ENCODE assay signal across 4 fruit fly cellular contexts in the genomic region with DNA sequence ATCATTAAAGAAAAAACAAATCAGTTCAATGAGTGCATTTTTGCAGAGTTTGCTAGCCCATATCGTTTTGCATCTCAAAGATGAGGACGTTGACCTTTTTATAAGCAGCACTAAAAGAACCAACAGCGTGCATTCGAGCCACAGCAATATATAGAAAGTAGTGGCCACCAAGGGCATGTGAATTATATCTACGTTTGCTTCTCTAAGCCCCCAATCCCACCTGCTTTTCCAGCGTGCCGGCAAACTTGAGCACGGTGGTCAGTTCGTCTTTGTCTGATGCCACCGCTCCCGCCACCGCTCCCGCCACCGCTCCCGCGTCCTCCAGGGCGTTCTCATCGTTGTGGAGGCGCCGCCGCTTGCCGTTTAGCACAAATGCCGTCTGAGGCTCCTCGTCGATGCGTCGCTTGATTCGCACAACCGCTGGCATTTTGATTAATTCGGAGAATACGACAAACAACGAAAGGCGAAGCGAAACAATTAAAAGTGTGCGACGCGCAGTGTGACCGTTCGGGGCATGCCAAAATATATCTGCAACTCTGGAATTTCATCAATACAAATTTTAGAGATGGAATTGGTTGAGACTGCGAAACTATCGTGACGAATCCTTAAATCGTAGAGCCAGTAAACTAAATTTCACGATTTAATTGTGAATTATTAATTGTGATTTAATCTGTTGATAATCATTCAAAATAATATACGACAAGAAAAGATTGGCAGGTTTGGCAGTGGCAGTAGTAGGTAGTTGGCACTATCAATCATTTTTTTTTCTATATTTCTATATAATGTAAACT.
A peak's percentile ranks its signal among the peaks of the same experiment; 100 is the strongest.
TF ChIP-seq lines count a peak whose summit lies in the region.

No protein-coding gene starts in this region.

TF ChIP-seq in whole organism, embryonic, 481 proteins besides CTCF, POLR2A, EP300 and RAD21 (continued from another document and continues in another):
- TF ChIP-seq CG13287 (GFP tag; IDR thresholded peaks at IDR 0.05; lab: Robert Waterston, UW; ENCODE audit: partially characterized antibody): peak; percentile 87
- no peak for TF ChIP-seq Mrtf (GFP tag; IDR thresholded peaks at IDR 0.05; lab: Robert Waterston, UW)
- peak; percentile 40 for TF ChIP-seq CG8388 (GFP tag; optimal IDR thresholded peaks at IDR 0.05; lab: Kevin White, UChicago)
- TF ChIP-seq Spps (tag; optimal IDR thresholded peaks at IDR 0.05; lab: Kevin White, UChicago): no peak
- TF ChIP-seq Rfx (GFP tag; IDR thresholded peaks at IDR 0.05; lab: Robert Waterston, UW): peak; percentile 70
- peak; percentile 55 for TF ChIP-seq Myb (GFP tag; optimal IDR thresholded peaks at IDR 0.05; lab: Kevin White, UChicago)
- TF ChIP-seq CG2116 (GFP tag; optimal IDR thresholded peaks at IDR 0.05; lab: Kevin White, UChicago): peak; percentile 92
- 0 out of 2 replicates have a peak, but pooled peaks have one; percentile 51 for TF ChIP-seq onecut (GFP tag; IDR thresholded peaks at IDR 0.05; lab: Robert Waterston, UW)
- no peak for TF ChIP-seq CG10654 (GFP tag; optimal IDR thresholded peaks at IDR 0.05; lab: Kevin White, UChicago)
- TF ChIP-seq Gsc (GFP tag; IDR thresholded peaks at IDR 0.05; lab: Robert Waterston, UW): no peak
- TF ChIP-seq pnt (GFP tag; optimal IDR thresholded peaks at IDR 0.05; lab: Kevin White, UChicago): peak; percentile 47
- TF ChIP-seq tgo (GFP tag; IDR thresholded peaks at IDR 0.05; lab: Robert Waterston, UW): no peak
- TF ChIP-seq jing (GFP tag; optimal IDR thresholded peaks at IDR 0.05; lab: Kevin White, UChicago): no peak
- TF ChIP-seq Scr (GFP tag; IDR thresholded peaks at IDR 0.05; lab: Robert Waterston, UW; ENCODE audit: partially characterized antibody): peak; percentile 87
- TF ChIP-seq CG8765 (GFP tag; IDR thresholded peaks at IDR 0.05; lab: Robert Waterston, UW): no peak
- TF ChIP-seq CG4707 (GFP tag; optimal IDR thresholded peaks at IDR 0.05; lab: Kevin White, UChicago): no peak
- peak; percentile 47 for TF ChIP-seq CG18619 (GFP tag; optimal IDR thresholded peaks at IDR 0.05; lab: Kevin White, UChicago)
- no peak for TF ChIP-seq cg (GFP tag; optimal IDR thresholded peaks at IDR 0.05; lab: Kevin White, UChicago)
- no peak for TF ChIP-seq sqz (GFP tag; optimal IDR thresholded peaks at IDR 0.05; lab: Kevin White, UChicago)
- TF ChIP-seq mirr (GFP tag; optimal IDR thresholded peaks at IDR 0.05; lab: Kevin White, UChicago): no peak
- peak; percentile 33 for TF ChIP-seq dmrt11E (tag; optimal IDR thresholded peaks at IDR 0.05; lab: Kevin White, UChicago)
- peak; percentile 30 for TF ChIP-seq CG15601 (tag; optimal IDR thresholded peaks at IDR 0.05; lab: Kevin White, UChicago)
- no peak for TF ChIP-seq CG10462 (GFP tag; optimal IDR thresholded peaks at IDR 0.05; lab: Kevin White, UChicago)
- TF ChIP-seq Antp (GFP tag; optimal IDR thresholded peaks at IDR 0.05; lab: Kevin White, UChicago): peak; percentile 37
- TF ChIP-seq CG3847 (GFP tag; IDR thresholded peaks at IDR 0.05; lab: Robert Waterston, UW): peak; percentile 64
- TF ChIP-seq Asciz (GFP tag; optimal IDR thresholded peaks at IDR 0.05; lab: Kevin White, UChicago): no peak
- no peak for TF ChIP-seq tap (tag; optimal IDR thresholded peaks at IDR 0.05; lab: Kevin White, UChicago)
- TF ChIP-seq danr (GFP tag; IDR thresholded peaks at IDR 0.05; lab: Robert Waterston, UW): no peak
- no peak for TF ChIP-seq kah (GFP tag; optimal IDR thresholded peaks at IDR 0.05; lab: Kevin White, UChicago)
- TF ChIP-seq klu (GFP tag; IDR thresholded peaks at IDR 0.05; lab: Robert Waterston, UW): no peak
- no peak for TF ChIP-seq gcm (GFP tag; optimal IDR thresholded peaks at IDR 0.05; lab: Kevin White, UChicago)

TF ChIP-seq in whole organism, prepupa, 60 proteins besides CTCF, POLR2A, EP300 and RAD21 (continued from another document):
- TF ChIP-seq CG6808 (GFP tag; optimal IDR thresholded peaks at IDR 0.05; lab: Kevin White, UChicago) (no peak), achi (GFP tag; optimal IDR thresholded peaks at IDR 0.05; lab: Kevin White, UChicago) (peak; percentile 26), Hr39 (GFP tag; optimal IDR thresholded peaks at IDR 0.05; lab: Kevin White, UChicago) (peak; percentile 49), topi (GFP tag; optimal IDR thresholded peaks at IDR 0.05; lab: Kevin White, UChicago) (peak; percentile 22), acj6 (GFP tag; optimal IDR thresholded peaks at IDR 0.05; lab: Kevin White, UChicago) (peak; percentile 60), Eip78C (GFP tag; lab: Kevin White, UChicago) (peak; percentile 35), CG10669 (GFP tag; optimal IDR thresholded peaks at IDR 0.05; lab: Kevin White, UChicago) (peak; percentile 32), CG8319 (GFP tag; optimal IDR thresholded peaks at IDR 0.05; lab: Kevin White, UChicago) (no peak), CG7368 (GFP tag; optimal IDR thresholded peaks at IDR 0.05; lab: Kevin White, UChicago) (no peak), CG8119 (GFP tag; IDR thresholded peaks at IDR 0.05; lab: Robert Waterston, UW) (no peak), fkh (GFP tag; optimal IDR thresholded peaks at IDR 0.05; lab: Kevin White, UChicago) (peak; percentile 0), CG3032 (tag; optimal IDR thresholded peaks at IDR 0.05; lab: Kevin White, UChicago) (no peak), CG16779 (tag; optimal IDR thresholded peaks at IDR 0.05; lab: Kevin White, UChicago) (no peak), CG34406 (GFP tag; optimal IDR thresholded peaks at IDR 0.05; lab: Kevin White, UChicago) (peak; percentile 24), Sox102F (GFP tag; optimal IDR thresholded peaks at IDR 0.05; lab: Kevin White, UChicago) (peak; percentile 47), Smox (GFP tag; optimal IDR thresholded peaks at IDR 0.05; lab: Kevin White, UChicago) (peak; percentile 66), CG15336 (GFP tag; IDR thresholded peaks at IDR 0.05; lab: Robert Waterston, UW) (0 out of 2 replicates have a peak, but pooled peaks have one; percentile 30), eg (GFP tag; IDR thresholded peaks at IDR 0.05; lab: Robert Waterston, UW) (no peak; the same call in 2 of the 3 replicates), ss (GFP tag; optimal IDR thresholded peaks at IDR 0.05; lab: Kevin White, UChicago) (no peak), Eip93F (GFP tag; optimal IDR thresholded peaks at IDR 0.05; lab: Kevin White, UChicago) (no peak), vri (GFP tag; optimal IDR thresholded peaks at IDR 0.05; lab: Kevin White, UChicago) (peak; percentile 3), CG31627 (GFP tag; optimal IDR thresholded peaks at IDR 0.05; lab: Kevin White, UChicago) (peak; percentile 53), Sox15 (GFP tag; optimal IDR thresholded peaks at IDR 0.05; lab: Kevin White, UChicago) (no peak), fd59A (GFP tag; optimal IDR thresholded peaks at IDR 0.05; lab: Kevin White, UChicago) (no peak), CG9139 (GFP tag; optimal IDR thresholded peaks at IDR 0.05; lab: Kevin White, UChicago) (peak; percentile 22), CG3919 (GFP tag; optimal IDR thresholded peaks at IDR 0.05; lab: Kevin White, UChicago) (peak; percentile 32), cyc (GFP tag; optimal IDR thresholded peaks at IDR 0.05; lab: Kevin White, UChicago) (peak; percentile 55), Lpt (GFP tag; optimal IDR thresholded peaks at IDR 0.05; lab: Kevin White, UChicago) (peak; percentile 21), Eip75B (GFP tag; optimal IDR thresholded peaks at IDR 0.05; lab: Kevin White, UChicago) (peak; percentile 41)

TF ChIP-seq in whole organism, pupa, 21 proteins besides CTCF, POLR2A, EP300 and RAD21 (continued from another document):
- peak; percentile 27 for TF ChIP-seq CG8159 (tag; optimal IDR thresholded peaks at IDR 0.05; lab: Kevin White, UChicago)

TF ChIP-seq in whole organism, wandering third instar larva, 38 proteins besides CTCF, POLR2A, EP300 and RAD21 (continued from another document):
- TF ChIP-seq Myc (optimal IDR thresholded peaks at IDR 0.05; lab: Kevin White, UChicago): no peak
- TF ChIP-seq jim (GFP tag; optimal IDR thresholded peaks at IDR 0.05; lab: Kevin White, UChicago): no peak
- peak; percentile 8 for TF ChIP-seq Jra (GFP tag; optimal IDR thresholded peaks at IDR 0.05; lab: Kevin White, UChicago)
- TF ChIP-seq brk (GFP tag; optimal IDR thresholded peaks at IDR 0.05; lab: Kevin White, UChicago): no peak
- no peak for TF ChIP-seq Rel (GFP tag; optimal IDR thresholded peaks at IDR 0.05; lab: Kevin White, UChicago)
- no peak for TF ChIP-seq Rel (tag; optimal IDR thresholded peaks at IDR 0.05; lab: Kevin White, UChicago)
- TF ChIP-seq Dfd (GFP tag; optimal IDR thresholded peaks at IDR 0.05; lab: Kevin White, UChicago): no peak
- peak; percentile 62 for TF ChIP-seq rgr (GFP tag; optimal IDR thresholded peaks at IDR 0.05; lab: Kevin White, UChicago)
- peak; percentile 38 for TF ChIP-seq HLH106 (tag; optimal IDR thresholded peaks at IDR 0.05; lab: Kevin White, UChicago)
- no peak for TF ChIP-seq CG32264 (GFP tag; optimal IDR thresholded peaks at IDR 0.05; lab: Kevin White, UChicago)
- TF ChIP-seq pan (optimal IDR thresholded peaks at IDR 0.05; lab: Kevin White, UChicago): no peak
- TF ChIP-seq dsf (GFP tag; optimal IDR thresholded peaks at IDR 0.05; lab: Kevin White, UChicago; ENCODE audit: borderline replicate concordance): peak; percentile 7
- peak; percentile 69 for TF ChIP-seq Hr83 (GFP tag; optimal IDR thresholded peaks at IDR 0.05; lab: Kevin White, UChicago; ENCODE audit: poor library complexity, severe bottlenecking)
- peak in 1 of 2 experiments; percentile 60 for TF ChIP-seq foxo (GFP tag; optimal IDR thresholded peaks at IDR 0.05; lab: Kevin White, UChicago)
- TF ChIP-seq Vsx2 (GFP tag; optimal IDR thresholded peaks at IDR 0.05; lab: Kevin White, UChicago; ENCODE audit: partially characterized antibody): no peak
- no peak for TF ChIP-seq Abd-B (GFP tag; optimal IDR thresholded peaks at IDR 0.05; lab: Kevin White, UChicago)
- TF ChIP-seq N (GFP tag; optimal IDR thresholded peaks at IDR 0.05; lab: Kevin White, UChicago): no peak
- peak; percentile 55 for TF ChIP-seq tai (GFP tag; optimal IDR thresholded peaks at IDR 0.05; lab: Kevin White, UChicago)
- TF ChIP-seq Mio (GFP tag; optimal IDR thresholded peaks at IDR 0.05; lab: Kevin White, UChicago): no peak
